Fruit fly (Drosophila melanogaster) whole organism, prepupa: ENCODE measurements around the gene CG9166.

Experiments
- Blimp-1 ChIP-seq: fragments of 200-800 bp; sonication (Bioruptor generic); optimal IDR thresholded peaks from 3 replicates; lab custom pipeline; 2017; ENCODE audit warnings: missing biosample characterization, missing genetic modification characterization, mild to moderate bottlenecking, moderate library complexity, missing genetic modification reagents
- CG15336 ChIP-seq: fragments of 200-800 bp; sonication (Bioruptor generic); IDR thresholded peaks from 2 replicates; pipeline ENCODE4 v1.3.6; 2022; ENCODE audit warnings: missing biosample characterization, missing genetic modification characterization
- CG6808 ChIP-seq: fragments of 200-800 bp; sonication (Bioruptor generic); optimal IDR thresholded peaks from 3 replicates; lab custom pipeline; 2017; ENCODE audit warnings: missing biosample characterization, missing genetic modification characterization, mild to moderate bottlenecking, moderate library complexity, missing genetic modification reagents
- Hr39 ChIP-seq: fragments of 200-800 bp; sonication (Bioruptor generic); optimal IDR thresholded peaks from 2 replicates; lab custom pipeline; 2016; ENCODE audit warnings: missing biosample characterization, missing genetic modification characterization
- Sox102F ChIP-seq: fragments of 200-800 bp; sonication (Bioruptor generic); optimal IDR thresholded peaks from 2 replicates; lab custom pipeline; 2016; ENCODE audit warnings: missing biosample characterization, mild to moderate bottlenecking, missing genetic modification characterization

DNA sequence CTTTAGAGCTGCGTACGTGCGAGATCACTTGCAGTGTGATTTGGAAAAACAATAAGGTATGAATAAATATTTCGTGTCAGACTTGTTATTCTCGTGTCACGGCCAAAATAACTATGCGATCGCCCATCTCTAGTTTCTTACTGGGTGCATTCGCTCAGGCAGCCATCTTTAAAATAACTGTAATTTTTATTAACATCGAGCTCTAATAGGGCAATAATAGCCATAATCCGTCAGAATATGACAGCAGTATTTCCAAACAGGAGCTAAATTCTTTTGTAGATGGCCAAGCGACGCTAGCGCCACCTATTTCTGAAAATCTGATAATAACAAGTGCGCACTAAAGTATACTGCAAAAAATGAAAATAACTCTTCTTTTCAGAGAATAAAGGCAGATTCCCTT is 1.1 kb downstream of the CG9166 start:
- TF ChIP-seq Hr39 (peak; percentile 45), CG6808 (GFP tag; lab: Kevin White, UChicago) (no peak), Blimp-1 (GFP tag; lab: Kevin White, UChicago) (no peak), CG15336 (GFP tag; lab: Robert Waterston, UW) (peak; percentile 19; the same call in 1 of the 2 replicates), Sox102F (GFP tag; lab: Kevin White, UChicago) (peak; percentile 13)
